Worm (Caenorhabditis elegans) whole organism, L1 larva: ENCODE measurements around the gene R05F9.11.
"Not testable (repeated sequence)": the region's sequence is repeated elsewhere in the genome, so short reads cannot be mapped to it uniquely, and the experiment has no call there.

Source experiments
- Y116A8C.19 ChIP-seq: sonication (generic microtip); optimal IDR thresholded peaks from 2 replicates; lab custom pipeline; 2016; ENCODE audit warnings: missing compliant biosample characterization, missing genetic modification characterization, borderline replicate concordance
- aha-1 ChIP-seq: fragments of 150-350 bp; optimal IDR thresholded peaks from 2 replicates; lab custom pipeline; 2014; ENCODE audit warnings: missing biosample characterization, missing genetic modification characterization
- aly-2 ChIP-seq: fragments of 150-350 bp; optimal IDR thresholded peaks from 2 replicates; lab custom pipeline; 2014; ENCODE audit warnings: missing biosample characterization, missing genetic modification characterization
- blmp-1 ChIP-seq: fragments of 150-350 bp; optimal IDR thresholded peaks from 2 replicates; lab custom pipeline; 2014; ENCODE audit warnings: missing biosample characterization, missing genetic modification characterization
- ceh-63 ChIP-seq: fragments of 200-800 bp; sonication (Bioruptor generic); optimal IDR thresholded peaks from 2 replicates; lab custom pipeline; 2018; ENCODE audit warnings: mild to moderate bottlenecking, missing genetic modification characterization, missing compliant biosample characterization
- ces-1 ChIP-seq: fragments of 150-350 bp; optimal IDR thresholded peaks from 2 replicates; lab custom pipeline; 2014; ENCODE audit warnings: missing biosample characterization, missing genetic modification reagents, missing genetic modification characterization
- dpl-1 ChIP-seq, 3 experiments: fragments of 150-350 bp in 2 of 3; sonication (generic microtip) in 1 of 3; optimal IDR thresholded peaks; 2 replicates each; lab custom pipeline; 2014 to 2017; ENCODE audit warnings: missing biosample characterization in 3 of 3, missing genetic modification characterization in 3 of 3, missing genetic modification reagents in 3 of 3
- dsc-1 ChIP-seq: sonication (generic microtip); optimal IDR thresholded peaks from 2 replicates; lab custom pipeline; 2016; ENCODE audit warnings: mild to moderate bottlenecking, missing genetic modification characterization, missing compliant biosample characterization
- efl-1 ChIP-seq, 4 experiments: fragments of 150-350 bp; optimal IDR thresholded peaks in 3 of 4; peaks in 1 of 4; 1 replicate in 1 of 4; 2 replicates in 3 of 4; lab custom pipeline; 2014; ENCODE audit warnings: missing biosample characterization in 2 of 4, missing genetic modification characterization in 2 of 4, missing genetic modification reagents in 2 of 4
- elt-3 ChIP-seq, 6 experiments: fragments of 150-350 bp in 1 of 6; sonication (generic microtip); optimal IDR thresholded peaks; 2 replicates each; lab custom pipeline; 2017 to 2018; ENCODE audit warnings: missing biosample characterization in 6 of 6, missing genetic modification characterization in 6 of 6, inconsistent platforms in 1 of 6
- fkh-10 ChIP-seq: sonication (generic microtip); optimal IDR thresholded peaks from 2 replicates; lab custom pipeline; 2017; ENCODE audit warnings: missing biosample characterization, missing genetic modification reagents, missing genetic modification characterization
- fkh-4 ChIP-seq: sonication (generic microtip); optimal IDR thresholded peaks from 2 replicates; lab custom pipeline; 2016; ENCODE audit warnings: missing compliant biosample characterization, missing genetic modification characterization, borderline replicate concordance
- fkh-8 ChIP-seq: sonication (generic microtip); optimal IDR thresholded peaks from 2 replicates; lab custom pipeline; 2016; ENCODE audit warnings: mild to moderate bottlenecking, missing genetic modification characterization, missing compliant biosample characterization
- fos-1 ChIP-seq: fragments of 150-350 bp; optimal IDR thresholded peaks from 2 replicates; lab custom pipeline; 2014; ENCODE audit warnings: missing biosample characterization, missing genetic modification characterization
- grh-1 ChIP-seq: fragments of 200-800 bp; sonication (Bioruptor generic); IDR thresholded peaks from 2 replicates; pipeline ENCODE4 v1.3.6; 2022; ENCODE audit warnings: missing genetic modification reagents, missing genetic modification characterization, missing compliant biosample characterization
- hlh-17 ChIP-seq: fragments of 200-800 bp; sonication (Bioruptor generic); optimal IDR thresholded peaks from 2 replicates; lab custom pipeline; 2018; ENCODE audit warnings: missing genetic modification characterization, mild to moderate bottlenecking, missing compliant biosample characterization, moderate library complexity, borderline replicate concordance
- hpl-2 ChIP-seq: fragments of 150-350 bp; optimal IDR thresholded peaks from 2 replicates; lab custom pipeline; 2014; ENCODE audit warnings: missing biosample characterization, missing genetic modification reagents, missing genetic modification characterization
- irx-1 ChIP-seq: sonication (generic microtip); optimal IDR thresholded peaks from 2 replicates; lab custom pipeline; 2016; ENCODE audit warnings: missing genetic modification characterization, missing compliant biosample characterization
- lin-14 ChIP-seq: fragments of 200-800 bp; sonication (Bioruptor generic); optimal IDR thresholded peaks from 2 replicates; lab custom pipeline; 2018; ENCODE audit warnings: mild to moderate bottlenecking, missing genetic modification characterization, moderate library complexity, missing compliant biosample characterization
- lin-15B ChIP-seq: fragments of 150-350 bp; sonication (generic microtip); optimal IDR thresholded peaks from 3 replicates; lab custom pipeline; 2014; ENCODE audit warnings: missing biosample characterization, missing genetic modification characterization
- lin-35 ChIP-seq, 2 experiments: fragments of 150-350 bp; optimal IDR thresholded peaks; 2 replicates each; lab custom pipeline; 2014; ENCODE audit warnings: missing biosample characterization in 2 of 2, missing genetic modification characterization in 2 of 2, missing genetic modification reagents in 2 of 2
- lin-39 ChIP-seq: fragments of 150-350 bp; optimal IDR thresholded peaks from 2 replicates; lab custom pipeline; 2014; ENCODE audit warnings: missing biosample characterization, missing genetic modification reagents, missing genetic modification characterization
- lir-3 ChIP-seq: sonication (generic microtip); optimal IDR thresholded peaks from 2 replicates; lab custom pipeline; 2016; ENCODE audit warnings: mild to moderate bottlenecking, missing genetic modification characterization, moderate library complexity, missing compliant biosample characterization; ENCODE audit not compliant: poor library complexity
- lsy-2 ChIP-seq, 2 experiments: fragments of 150-350 bp; optimal IDR thresholded peaks; 2 replicates each; lab custom pipeline; 2014; ENCODE audit warnings: missing biosample characterization in 2 of 2, missing genetic modification characterization in 2 of 2
- mep-1 ChIP-seq: fragments of 150-350 bp; optimal IDR thresholded peaks from 2 replicates; lab custom pipeline; 2014; ENCODE audit warnings: missing biosample characterization, missing genetic modification characterization
- nhr-28 ChIP-seq: fragments of 150-350 bp; optimal IDR thresholded peaks from 2 replicates; lab custom pipeline; 2014; ENCODE audit warnings: missing biosample characterization, missing genetic modification characterization
- nhr-47 ChIP-seq: sonication (generic microtip); optimal IDR thresholded peaks from 2 replicates; lab custom pipeline; 2016; ENCODE audit warnings: mild to moderate bottlenecking, missing genetic modification characterization, moderate library complexity, missing compliant biosample characterization
- nhr-71 ChIP-seq: sonication (generic microtip); optimal IDR thresholded peaks from 2 replicates; lab custom pipeline; 2016; ENCODE audit warnings: mild to moderate bottlenecking, missing genetic modification characterization, moderate library complexity, missing compliant biosample characterization
- nhr-76 ChIP-seq: sonication (generic microtip); optimal IDR thresholded peaks from 2 replicates; lab custom pipeline; 2017; ENCODE audit warnings: missing biosample characterization, missing genetic modification characterization
- nhr-77 ChIP-seq: fragments of 150-350 bp; optimal IDR thresholded peaks from 2 replicates; lab custom pipeline; 2014; ENCODE audit warnings: missing biosample characterization, missing genetic modification characterization
- nhr-85 ChIP-seq: sonication (generic microtip); peaks from one replicate; lab custom pipeline; 2016; ENCODE audit warnings: missing genetic modification characterization, inconsistent platforms, missing compliant biosample characterization
- nhr-90 ChIP-seq: sonication (generic microtip); optimal IDR thresholded peaks from 2 replicates; lab custom pipeline; 2016; ENCODE audit warnings: mild to moderate bottlenecking, missing genetic modification characterization, missing compliant biosample characterization; ENCODE audit not compliant: poor library complexity
- rnt-1 ChIP-seq: sonication (generic microtip); optimal IDR thresholded peaks from 2 replicates; lab custom pipeline; 2016; ENCODE audit warnings: mild to moderate bottlenecking, missing genetic modification characterization, moderate library complexity, missing compliant biosample characterization
- skn-1 ChIP-seq: fragments of 150-350 bp; optimal IDR thresholded peaks from 2 replicates; lab custom pipeline; 2014; ENCODE audit warnings: missing biosample characterization, missing genetic modification characterization
- snpc-4 ChIP-seq: fragments of 150-350 bp; optimal IDR thresholded peaks from 2 replicates; lab custom pipeline; 2014; ENCODE audit warnings: missing biosample characterization, missing genetic modification characterization
- snu-23 ChIP-seq: sonication (generic microtip); optimal IDR thresholded peaks from 2 replicates; lab custom pipeline; 2016; ENCODE audit warnings: missing genetic modification characterization, missing compliant biosample characterization
- sptf-1 ChIP-seq: fragments of 150-350 bp; optimal IDR thresholded peaks from 2 replicates; lab custom pipeline; 2014; ENCODE audit warnings: missing biosample characterization, missing genetic modification characterization
- swsn-7 ChIP-seq: sonication (generic microtip); optimal IDR thresholded peaks from 2 replicates; lab custom pipeline; 2016; ENCODE audit warnings: missing genetic modification characterization, missing compliant biosample characterization
- tbx-2 ChIP-seq: sonication (generic microtip); optimal IDR thresholded peaks from 2 replicates; lab custom pipeline; 2016; ENCODE audit warnings: missing genetic modification characterization, missing compliant biosample characterization
- tlp-1 ChIP-seq: fragments of 150-350 bp; optimal IDR thresholded peaks from 2 replicates; lab custom pipeline; 2014; ENCODE audit warnings: missing biosample characterization, missing genetic modification characterization
- unc-130 ChIP-seq: fragments of 150-350 bp; optimal IDR thresholded peaks from 2 replicates; lab custom pipeline; 2017; ENCODE audit warnings: missing biosample characterization, missing genetic modification characterization, inconsistent platforms
- unc-62 ChIP-seq: fragments of 150-350 bp; optimal IDR thresholded peaks from 2 replicates; lab custom pipeline; 2014; ENCODE audit warnings: missing biosample characterization, missing genetic modification reagents, missing genetic modification characterization
- unc-86 ChIP-seq: sonication (generic microtip); optimal IDR thresholded peaks from 2 replicates; lab custom pipeline; 2016; ENCODE audit warnings: missing genetic modification characterization, missing compliant biosample characterization
- vab-15 ChIP-seq: sonication (generic microtip); optimal IDR thresholded peaks from 2 replicates; lab custom pipeline; 2017; ENCODE audit warnings: missing genotype, mild to moderate bottlenecking, missing genetic modification characterization, missing compliant biosample characterization
- zip-4 ChIP-seq: fragments of 200-800 bp; sonication (Bioruptor generic); optimal IDR thresholded peaks from 2 replicates; lab custom pipeline; 2018; ENCODE audit warnings: mild to moderate bottlenecking, missing genetic modification characterization, moderate library complexity, missing compliant biosample characterization

The R05F9.11 gene

DNA sequence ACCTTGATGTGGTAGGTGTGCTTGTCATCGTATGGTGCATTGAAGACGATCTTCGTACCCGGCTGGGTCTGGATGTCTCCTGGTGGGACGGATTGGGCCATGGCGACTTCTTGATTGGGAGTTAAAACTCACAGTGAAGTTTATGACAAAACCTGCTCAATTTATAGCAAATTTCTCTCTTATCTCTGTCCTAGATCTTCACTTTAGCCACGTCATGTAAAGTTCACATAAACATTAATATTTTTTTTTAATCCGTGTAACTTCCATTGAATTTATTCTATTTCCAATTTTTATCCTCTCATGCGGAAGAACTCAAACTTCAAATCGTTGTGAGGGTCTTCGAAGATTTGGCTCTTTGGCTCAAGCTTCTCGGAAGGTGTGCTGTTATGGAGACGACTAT, 2.4 kb upstream of the R05F9.11 start, which contains the start of gene msp-31:
Gene msp-31 (minus strand): TSS at position 101 of the 400 bp plus-strand sequence.
- TF ChIP-seq nhr-28 (tag; lab: Kevin White, UChicago); zip-4 (GFP tag; lab: Kevin White, UChicago); vab-15 (tag; lab: Kevin White, UChicago): not testable (repeated sequence)
- TF ChIP-seq, all 84 proteins: peak for 0; not testable (repeated sequence) for 84

DNA sequence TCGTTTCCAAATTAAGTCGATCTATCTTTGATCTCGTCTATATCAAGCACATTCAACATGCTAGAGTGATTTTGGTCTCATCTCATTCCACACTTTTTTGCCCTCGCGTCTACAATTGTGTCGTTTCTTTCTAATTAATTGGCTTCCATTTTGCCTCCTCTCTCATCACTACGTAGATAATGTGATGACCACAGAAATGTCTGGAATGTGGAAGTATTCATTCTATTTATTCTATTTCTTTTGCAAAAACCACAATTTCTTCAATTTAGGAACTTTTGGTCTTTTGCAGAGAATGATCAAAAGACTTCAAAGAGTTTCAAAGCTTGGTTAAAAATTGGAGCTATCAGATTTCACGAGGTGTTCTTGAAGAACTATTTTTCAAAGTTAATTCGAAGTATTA, 1.6 kb upstream of the R05F9.11 start:
- TF ChIP-seq hlh-17 (GFP tag; lab: Kevin White, UChicago) = no peak
- TF ChIP-seq nhr-85 (tag; lab: Kevin White, UChicago) = peak; percentile 71
- TF ChIP-seq efl-1 (optimal IDR thresholded peaks at IDR 0.05; lab: Kevin White, UChicago) = no peak
- TF ChIP-seq efl-1 (GFP tag; optimal IDR thresholded peaks at IDR 0.05 in 1 of 2; lab: Kevin White, UChicago) = peak in 1 of 2 experiments; percentile 63
- TF ChIP-seq, all 84 proteins: peak for 2

DNA sequence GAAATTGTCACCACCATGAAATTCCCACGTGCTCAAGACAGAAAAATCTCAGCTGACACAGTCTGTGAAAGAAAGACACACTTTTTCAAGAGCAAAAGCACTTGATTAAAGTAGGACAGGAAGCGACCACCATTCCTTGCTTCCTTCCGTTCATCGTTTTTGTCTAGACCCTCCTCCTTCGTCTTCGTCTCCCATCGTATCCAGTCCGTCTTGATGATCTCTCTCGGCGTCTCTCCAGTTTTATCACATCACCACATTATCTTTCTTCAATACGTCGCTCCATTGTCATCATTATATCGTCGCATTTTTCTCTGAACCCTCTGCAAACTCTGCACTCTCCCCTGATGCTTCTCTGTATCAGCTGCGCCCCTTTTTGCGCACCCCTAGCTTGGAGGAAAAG, 5.9 kb downstream of the R05F9.11 start:
- TF ChIP-seq efl-1 (optimal IDR thresholded peaks at IDR 0.05; lab: Kevin White, UChicago) (peak; percentile 11 to 20), efl-1 (GFP tag; optimal IDR thresholded peaks at IDR 0.05 in 1 of 2; lab: Kevin White, UChicago) (peak in 1 of 2 experiments; percentile 86), skn-1 (tag; lab: Kevin White, UChicago) (peak; percentile 97), tbx-2 (tag; lab: Kevin White, UChicago) (peak; percentile 27), blmp-1 (peak; percentile 9), mep-1 (tag; lab: Kevin White, UChicago) (peak; percentile 19), nhr-47 (tag; lab: Kevin White, UChicago) (peak; percentile 28), unc-62 (GFP tag; lab: Kevin White, UChicago) (no peak), lin-14 (peak; percentile 77), hpl-2 (GFP tag; lab: Kevin White, UChicago) (no peak), fkh-10 (GFP tag; lab: Kevin White, UChicago) (no peak), snu-23 (peak; percentile 14), rnt-1 (peak; percentile 42), lir-3 (no peak), nhr-76 (no peak), dpl-1 (GFP tag; optimal IDR thresholded peaks at IDR 0.05; lab: Kevin White, UChicago) (peak in 1 of 3 experiments; percentile 2), elt-3 (tag; optimal IDR thresholded peaks at IDR 0.05; lab: Kevin White, UChicago) (peak in 1 of 6 experiments; percentile 7), irx-1 (tag; lab: Kevin White, UChicago) (no peak), fkh-8 (tag; lab: Kevin White, UChicago) (peak; percentile 54), nhr-71 (tag; lab: Kevin White, UChicago) (peak; percentile 45), unc-130 (tag; lab: Kevin White, UChicago) (peak; percentile 12), lsy-2 (tag; optimal IDR thresholded peaks at IDR 0.05; lab: Kevin White, UChicago) (peak in 1 of 2 experiments; percentile 5), snpc-4 (tag; lab: Kevin White, UChicago) (no peak), unc-86 (peak; percentile 13)

DNA sequence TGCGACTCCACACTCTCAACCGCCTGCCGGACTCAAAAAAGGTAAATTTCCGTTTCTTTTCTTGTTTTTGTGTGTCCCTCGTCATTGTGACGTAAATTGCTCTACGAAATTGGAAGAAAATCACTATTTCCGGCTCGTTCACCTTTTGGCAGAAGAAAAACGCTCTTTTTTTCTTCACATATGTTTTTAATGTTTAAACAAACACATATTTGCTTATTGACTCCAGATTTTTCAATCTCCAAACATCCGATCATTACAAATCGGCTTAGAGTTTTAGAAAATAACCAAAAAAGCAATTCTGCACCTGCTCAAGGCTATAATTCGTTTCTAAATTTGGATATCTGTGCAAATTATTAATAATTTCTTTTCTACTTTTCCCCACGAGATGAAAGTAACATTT, 8.1 kb downstream of the R05F9.11 start:
- TF ChIP-seq aly-2 (tag; lab: Kevin White, UChicago) (no peak), dsc-1 (tag; lab: Kevin White, UChicago) (peak; percentile 92), lsy-2 (tag; optimal IDR thresholded peaks at IDR 0.05; lab: Kevin White, UChicago) (no peak), lin-35 (GFP tag; optimal IDR thresholded peaks at IDR 0.05; lab: Kevin White, UChicago) (no peak), fkh-10 (GFP tag; lab: Kevin White, UChicago) (no peak), nhr-85 (tag; lab: Kevin White, UChicago) (no peak), tbx-2 (tag; lab: Kevin White, UChicago) (no peak), fkh-8 (tag; lab: Kevin White, UChicago) (no peak), fkh-4 (tag; lab: Kevin White, UChicago) (peak; percentile 77)
- TF ChIP-seq, all 84 proteins: peak for 2

DNA sequence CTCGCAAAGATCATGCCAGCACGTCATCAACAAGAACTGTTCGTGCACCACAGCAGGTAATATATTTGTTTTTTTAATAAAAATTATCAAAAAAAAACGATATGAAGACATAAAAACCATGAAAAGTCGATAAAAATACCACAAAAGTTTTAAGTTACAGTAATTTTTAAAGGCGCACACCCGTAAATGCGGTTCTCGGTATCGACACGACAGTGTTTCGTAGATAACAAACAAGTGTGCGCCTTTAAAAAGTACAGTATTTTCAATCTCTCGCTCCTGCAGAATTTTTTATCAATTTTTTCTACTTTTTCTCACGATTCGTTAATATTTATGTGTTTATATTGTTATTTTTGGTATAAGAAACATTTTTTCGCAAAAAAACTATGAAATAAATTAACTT, 8.7 kb downstream of the R05F9.11 start:
- no peak for TF ChIP-seq grh-1
- no peak for TF ChIP-seq swsn-7 (tag; lab: Kevin White, UChicago)
- no peak for TF ChIP-seq fos-1
- TF ChIP-seq tlp-1 = no peak
- no peak for TF ChIP-seq sptf-1 (tag; lab: Kevin White, UChicago)
- no peak for TF ChIP-seq Y116A8C.19 (tag; lab: Kevin White, UChicago)
- no peak for TF ChIP-seq hpl-2 (GFP tag; lab: Kevin White, UChicago)
- no peak for TF ChIP-seq ceh-63 (GFP tag; lab: Kevin White, UChicago)
- TF ChIP-seq ces-1 (GFP tag; lab: Kevin White, UChicago) = no peak
- no peak for TF ChIP-seq dpl-1 (GFP tag; optimal IDR thresholded peaks at IDR 0.05; lab: Kevin White, UChicago)
- no peak for TF ChIP-seq aha-1
- TF ChIP-seq nhr-77 (tag; lab: Kevin White, UChicago) = no peak
- TF ChIP-seq lin-15B (tag; lab: Kevin White, UChicago) = no peak
- TF ChIP-seq nhr-90 (tag; lab: Kevin White, UChicago) = no peak
- no peak for TF ChIP-seq lin-39 (tag; lab: Kevin White, UChicago)
